Worm (Caenorhabditis elegans): ENCODE data around the gene C07B5.3.

Gene C07B5.3

DNA sequence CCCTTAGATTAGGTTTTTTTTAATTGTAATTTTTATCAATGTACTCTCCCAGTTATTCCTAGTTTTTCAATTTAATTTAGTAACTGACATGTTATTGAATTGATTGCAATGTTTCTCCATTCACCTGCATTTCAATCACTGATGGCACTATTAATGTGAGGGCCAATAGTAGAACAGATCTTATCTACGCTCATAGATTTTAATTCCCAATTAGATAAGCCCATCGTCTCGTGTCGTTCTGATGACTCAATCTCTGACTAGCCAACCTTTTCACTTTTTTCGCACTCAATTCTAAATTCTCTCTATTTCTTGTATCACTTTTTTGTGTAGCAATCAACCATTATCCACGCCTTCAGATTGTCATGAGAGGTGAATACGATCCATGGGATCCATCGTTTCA, 10.6 kb downstream of the C07B5.3 start:
- no peak for TF ChIP-seq him-1 (tag; optimal IDR thresholded peaks at IDR 0.05)
- TF ChIP-seq W03F9.2 (tag; optimal IDR thresholded peaks at IDR 0.05) = no peak
- TF ChIP-seq dao-5 (tag; optimal IDR thresholded peaks at IDR 0.05) = no peak

- TF ChIP-seq him-1 (tag; optimal IDR thresholded peaks at IDR 0.05) = no peak
- TF ChIP-seq dao-5 (tag; optimal IDR thresholded peaks at IDR 0.05) = no peak
- TF ChIP-seq W03F9.2 (tag; optimal IDR thresholded peaks at IDR 0.05) = no peak
Measured at ce11 chrX:9510448-9510847, 12.6 kb downstream of the C07B5.3 start.

DNA sequence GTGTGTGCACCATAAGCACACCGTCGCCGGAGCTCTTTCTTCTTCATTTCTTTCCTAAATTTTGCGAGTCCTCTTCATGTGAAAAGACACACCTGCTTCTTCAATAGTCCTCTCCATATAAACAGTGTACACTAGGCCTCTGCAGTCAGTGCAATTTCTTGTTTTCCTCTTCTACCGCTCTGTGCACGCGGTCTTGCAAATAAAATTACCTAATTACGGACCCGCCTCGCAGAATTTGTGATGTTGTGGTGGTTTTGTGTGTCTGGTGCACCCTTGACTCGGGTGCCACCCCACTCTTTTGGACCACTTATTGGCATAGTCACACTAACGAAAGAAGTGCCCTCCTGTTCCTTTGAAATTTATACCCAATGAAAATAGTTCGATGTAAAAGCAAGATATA, 13.1 kb downstream of the C07B5.3 start:
- TF ChIP-seq dao-5 (tag; optimal IDR thresholded peaks at IDR 0.05) (no peak), W03F9.2 (tag; optimal IDR thresholded peaks at IDR 0.05) (no peak), him-1 (tag; optimal IDR thresholded peaks at IDR 0.05) (no peak)

DNA sequence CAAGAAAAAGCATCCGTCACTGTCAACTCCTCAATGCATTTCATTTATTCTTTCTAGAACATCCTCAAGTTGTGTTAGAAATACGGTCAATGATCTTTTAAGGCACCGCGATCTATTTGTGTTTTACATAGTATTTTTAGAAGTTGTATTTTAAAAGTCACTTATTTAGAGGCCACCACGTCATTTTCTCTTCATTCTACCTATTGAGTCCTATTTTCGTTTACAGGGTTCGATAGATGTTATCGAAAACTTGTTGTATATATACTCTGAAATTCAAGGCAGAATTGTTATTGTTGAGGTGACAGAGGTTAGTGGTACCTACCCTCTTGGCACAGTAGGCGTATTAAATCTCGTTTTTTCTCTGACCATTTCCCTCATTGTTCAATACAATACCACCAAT, 13.5 kb downstream of the C07B5.3 start:
- TF ChIP-seq him-1 (tag; optimal IDR thresholded peaks at IDR 0.05) (no peak), W03F9.2 (tag; optimal IDR thresholded peaks at IDR 0.05) (no peak), dao-5 (tag; optimal IDR thresholded peaks at IDR 0.05) (no peak)

ce11 chrX:9508426-9509010, 14.5 kb downstream of the C07B5.3 start:
- no peak for TF ChIP-seq dao-5 (tag; optimal IDR thresholded peaks at IDR 0.05)
- TF ChIP-seq him-1 (tag; optimal IDR thresholded peaks at IDR 0.05) = no peak
- no peak for TF ChIP-seq W03F9.2 (tag; optimal IDR thresholded peaks at IDR 0.05)

ce11 chrX:9506341-9506740, 16.7 kb downstream of the C07B5.3 start:
- TF ChIP-seq dao-5 (tag; optimal IDR thresholded peaks at IDR 0.05) = no peak
- no peak for TF ChIP-seq W03F9.2 (tag; optimal IDR thresholded peaks at IDR 0.05)
- TF ChIP-seq him-1 (tag; optimal IDR thresholded peaks at IDR 0.05) = no peak

DNA sequence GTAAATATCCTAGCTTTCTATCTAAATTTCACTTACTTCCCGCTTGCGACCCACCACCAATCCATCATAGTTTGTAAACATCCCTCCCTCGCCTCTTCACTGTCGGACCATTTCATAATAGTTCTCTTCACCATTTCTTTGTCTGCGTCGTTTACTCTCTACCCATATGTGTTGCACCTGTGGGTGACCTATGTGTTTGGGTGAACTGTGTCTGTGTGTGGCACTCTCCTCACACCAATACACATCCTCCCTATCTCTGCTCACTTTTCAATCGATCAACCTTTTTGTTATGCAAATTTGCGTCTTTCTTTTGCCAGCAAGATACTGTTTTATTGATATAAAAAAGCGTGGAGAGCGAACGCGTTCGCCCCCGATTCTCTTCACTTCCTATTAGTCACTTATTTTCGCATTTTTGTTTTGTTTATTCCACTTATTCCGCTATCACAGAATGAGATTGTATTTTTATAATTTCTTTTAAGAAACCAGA, 18.1 kb downstream of the C07B5.3 start:
- TF ChIP-seq him-1 (tag; optimal IDR thresholded peaks at IDR 0.05) (no peak), dao-5 (tag; optimal IDR thresholded peaks at IDR 0.05) (no peak), W03F9.2 (tag; optimal IDR thresholded peaks at IDR 0.05) (no peak)

ce11 chrX:9504221-9504620, 18.8 kb downstream of the C07B5.3 start:
- TF ChIP-seq W03F9.2 (tag; optimal IDR thresholded peaks at IDR 0.05) (no peak), dao-5 (tag; optimal IDR thresholded peaks at IDR 0.05) (no peak), him-1 (tag; optimal IDR thresholded peaks at IDR 0.05) (no peak)

DNA sequence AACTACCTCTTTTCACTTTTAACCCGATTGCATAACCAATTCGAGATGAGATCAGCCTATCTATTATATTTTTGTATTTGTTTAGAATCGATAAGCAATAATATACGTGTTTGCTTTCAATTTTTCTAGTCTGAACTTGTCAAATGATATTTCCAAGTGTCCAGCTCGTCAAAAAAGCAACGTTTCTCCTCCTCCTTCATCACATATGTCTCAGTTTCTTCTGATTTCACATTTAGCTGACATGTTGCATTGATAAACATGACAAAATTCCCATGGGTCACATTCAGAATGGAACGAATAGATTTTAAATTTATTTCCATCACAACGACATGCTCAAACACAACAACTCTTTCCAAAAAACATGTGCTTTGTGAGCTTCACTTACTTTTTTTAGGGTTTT, 23.7 kb downstream of the C07B5.3 start:
- TF ChIP-seq dao-5 (tag; optimal IDR thresholded peaks at IDR 0.05) (no peak), W03F9.2 (tag; optimal IDR thresholded peaks at IDR 0.05) (no peak), him-1 (tag; optimal IDR thresholded peaks at IDR 0.05) (no peak)

DNA sequence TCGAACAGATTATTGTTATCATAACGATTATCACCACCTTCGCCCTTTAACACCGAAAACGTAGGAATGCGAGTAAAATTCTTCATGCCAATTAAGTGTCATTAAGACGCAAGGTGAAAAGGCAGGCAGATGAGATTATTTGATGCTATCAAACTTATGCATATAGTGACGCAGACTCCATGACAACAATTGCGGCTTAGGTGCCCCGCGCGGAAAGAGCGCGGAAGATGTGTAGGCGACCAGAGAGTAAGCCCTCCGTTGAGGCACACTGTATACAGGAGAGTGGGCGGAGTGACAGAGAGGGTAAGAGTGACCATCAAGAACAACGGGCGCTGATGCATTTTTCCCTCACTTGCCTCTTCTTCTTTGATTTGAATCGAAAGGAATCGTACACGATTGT, 28.4 kb downstream of the C07B5.3 start:
- no peak for TF ChIP-seq W03F9.2 (tag; optimal IDR thresholded peaks at IDR 0.05)

DNA sequence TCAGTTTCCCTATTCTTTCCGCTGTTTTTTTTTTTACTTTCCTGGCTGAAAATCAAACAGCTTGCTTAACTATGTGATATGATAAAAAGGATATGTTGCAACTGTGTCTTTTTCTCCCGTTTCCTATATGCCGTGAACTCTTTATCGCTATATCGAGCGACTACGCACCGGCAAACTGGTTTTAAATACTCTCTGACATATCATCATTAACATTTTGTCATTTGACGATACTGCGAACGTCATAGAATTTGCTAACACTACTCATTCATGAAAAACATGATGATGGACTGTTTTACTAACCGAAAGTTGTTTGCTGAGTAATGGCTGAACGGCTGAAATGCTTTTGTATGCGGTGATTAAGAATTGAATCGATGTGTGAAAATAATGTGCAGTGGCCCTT, 31.6 kb downstream of the C07B5.3 start:
- TF ChIP-seq W03F9.2 (tag; optimal IDR thresholded peaks at IDR 0.05) = no peak
- TF ChIP-seq dao-5 (tag; optimal IDR thresholded peaks at IDR 0.05) = no peak
- TF ChIP-seq him-1 (tag; optimal IDR thresholded peaks at IDR 0.05) = no peak

ce11 chrX:9489578-9489977, 33.4 kb downstream of the C07B5.3 start:
- no peak for TF ChIP-seq dao-5 (tag; optimal IDR thresholded peaks at IDR 0.05)

DNA sequence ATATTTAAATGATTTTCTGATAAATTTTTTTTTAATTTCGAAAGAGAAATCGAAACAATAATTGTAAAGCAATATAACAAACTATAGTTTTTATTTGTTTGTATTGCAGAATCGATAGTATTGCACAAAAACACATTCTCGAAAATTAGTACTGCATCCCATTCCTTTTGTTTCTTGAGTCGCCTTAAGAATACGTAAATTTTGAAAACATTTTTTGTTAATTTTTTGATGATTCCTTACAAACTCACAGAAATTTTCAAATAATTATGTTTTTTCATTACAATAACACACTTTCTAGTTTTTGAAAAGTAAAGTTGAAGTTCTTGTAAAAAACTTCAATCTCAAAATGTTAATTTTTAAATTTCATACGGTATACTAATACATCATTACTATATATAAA, 36.9 kb downstream of the C07B5.3 start:
- TF ChIP-seq W03F9.2 (tag; optimal IDR thresholded peaks at IDR 0.05) = no peak
- no peak for TF ChIP-seq dao-5 (tag; optimal IDR thresholded peaks at IDR 0.05)
- no peak for TF ChIP-seq him-1 (tag; optimal IDR thresholded peaks at IDR 0.05)

DNA sequence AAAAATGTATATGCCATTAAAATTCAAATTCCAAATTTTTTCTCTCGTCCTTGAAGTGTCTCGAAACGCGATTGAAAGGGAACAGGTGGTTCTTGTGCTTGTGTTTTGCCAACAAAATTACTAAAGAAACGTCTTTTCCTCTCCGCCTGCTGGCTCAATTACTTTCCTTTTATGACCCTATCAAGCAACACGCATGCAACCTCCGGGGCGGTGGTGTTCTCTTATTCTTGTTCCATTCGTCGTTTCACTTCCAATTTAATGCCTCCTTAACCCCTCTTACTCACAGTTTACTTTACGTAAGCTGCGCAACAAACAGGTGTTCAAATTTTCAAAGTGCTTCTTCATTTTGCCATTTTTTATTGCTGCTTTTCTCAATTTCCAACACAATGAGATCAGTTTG, 39.3 kb downstream of the C07B5.3 start:
- no peak for TF ChIP-seq him-1 (tag; optimal IDR thresholded peaks at IDR 0.05)
- no peak for TF ChIP-seq W03F9.2 (tag; optimal IDR thresholded peaks at IDR 0.05)
- TF ChIP-seq dao-5 (tag; optimal IDR thresholded peaks at IDR 0.05) = no peak

DNA sequence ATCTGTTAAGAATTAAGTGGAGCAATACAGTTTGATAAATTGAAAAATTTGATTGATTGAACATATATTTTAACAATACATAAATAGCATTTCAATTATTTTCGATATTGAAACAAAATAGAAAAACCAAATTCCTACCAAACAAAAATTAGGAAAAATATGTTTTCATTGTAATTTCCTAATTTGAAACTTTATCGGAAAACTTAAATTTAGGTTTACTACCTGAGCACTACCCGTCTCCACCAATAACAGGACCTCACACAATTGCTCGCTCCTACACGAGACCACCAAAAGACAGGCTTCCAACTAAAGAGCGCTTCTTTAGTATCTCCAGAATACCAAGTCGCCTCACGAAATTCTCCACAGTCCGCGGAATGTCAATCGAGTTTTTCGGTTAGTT, 46.3 kb downstream of the C07B5.3 start:
- TF ChIP-seq dao-5 (tag; optimal IDR thresholded peaks at IDR 0.05) (no peak), him-1 (tag; optimal IDR thresholded peaks at IDR 0.05) (no peak), W03F9.2 (tag; optimal IDR thresholded peaks at IDR 0.05) (no peak)
